Worm (Caenorhabditis elegans): ENCODE measurements around the gene blos-2.

DNA sequence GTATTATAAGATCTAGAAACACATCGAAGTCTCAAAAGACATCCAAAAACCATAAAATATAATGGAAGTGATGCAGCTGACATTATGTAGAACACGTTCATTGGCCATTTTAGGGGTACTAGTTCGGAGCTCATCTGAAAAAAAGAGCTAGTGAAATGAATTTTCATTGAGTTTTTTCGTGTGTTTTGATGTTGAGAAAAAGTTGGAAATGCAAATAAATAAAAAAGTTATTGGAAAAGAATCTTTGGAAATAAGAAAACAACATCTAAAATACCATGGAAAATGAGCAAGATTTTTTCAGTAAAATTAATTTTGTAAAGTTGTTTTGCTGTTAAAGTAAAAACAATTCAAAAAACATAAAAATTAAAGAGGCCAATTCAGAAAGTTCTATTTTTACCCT is 43.3 kb upstream of the blos-2 start, which contains the start of gene srv-24:
- TF ChIP-seq ham-2 (GFP tag; optimal IDR thresholded peaks at IDR 0.05) (no peak), nhr-76 (tag; optimal IDR thresholded peaks at IDR 0.05) (no peak), blmp-1 (tag; optimal IDR thresholded peaks at IDR 0.05) (no peak), unc-39 (tag; optimal IDR thresholded peaks at IDR 0.05) (no peak), nhr-28 (tag; optimal IDR thresholded peaks at IDR 0.05) (no peak), sem-2 (GFP tag; optimal IDR thresholded peaks at IDR 0.05) (no peak)
